Fruit fly (Drosophila melanogaster) whole organism, pupa: ENCODE data around the gene MICAL-like.

Experiments
- CG10348 ChIP-seq: fragments of 200-800 bp; sonication (Bioruptor generic); IDR thresholded peaks from 2 replicates; pipeline ENCODE4 v1.3.6; 2022; ENCODE audit warnings: missing biosample characterization, missing genetic modification characterization
- CG12605 ChIP-seq: fragments of 200-800 bp; sonication (Bioruptor generic); IDR thresholded peaks from 2 replicates; pipeline ENCODE4 v1.3.6; 2022; ENCODE audit warnings: missing biosample characterization, missing genetic modification characterization
- CG14655 ChIP-seq: fragments of 200-800 bp; sonication (Bioruptor generic); optimal IDR thresholded peaks from 3 replicates; lab custom pipeline; 2017; ENCODE audit warnings: mild to moderate bottlenecking, missing biosample characterization, missing genetic modification reagents, missing genetic modification characterization
- CG15710 ChIP-seq: fragments of 200-800 bp; sonication (Bioruptor generic); optimal IDR thresholded peaks from 2 replicates; lab custom pipeline; 2018; ENCODE audit warnings: missing biosample characterization, mild to moderate bottlenecking, missing genetic modification characterization, moderate library complexity
- CG17806 ChIP-seq: fragments of 200-800 bp; sonication (Bioruptor generic); optimal IDR thresholded peaks from 2 replicates; lab custom pipeline; 2018; ENCODE audit warnings: missing biosample characterization, mild to moderate bottlenecking, missing genetic modification characterization, moderate library complexity
- CG8301 ChIP-seq: fragments of 200-800 bp; sonication (Bioruptor generic); optimal IDR thresholded peaks from 2 replicates; lab custom pipeline; 2018; ENCODE audit warnings: missing biosample characterization, mild to moderate bottlenecking, missing genetic modification characterization
- EcR ChIP-seq: fragments of 200-800 bp; sonication (Bioruptor generic); optimal IDR thresholded peaks from 3 replicates; lab custom pipeline; 2019; ENCODE audit warnings: missing biosample characterization, missing genetic modification characterization, mild to moderate bottlenecking, moderate library complexity, missing genetic modification reagents
- Pif1A ChIP-seq: fragments of 200-800 bp; sonication (Bioruptor generic); optimal IDR thresholded peaks from 3 replicates; lab custom pipeline; 2016; ENCODE audit warnings: missing biosample characterization, missing genetic modification characterization
- Snoo ChIP-seq: fragments of 200-800 bp; sonication (Bioruptor generic); optimal IDR thresholded peaks from 3 replicates; lab custom pipeline; 2017; ENCODE audit warnings: missing biosample characterization, mild to moderate bottlenecking, missing genetic modification characterization, inconsistent platforms
- fd96Ca ChIP-seq: fragments of 200-800 bp; sonication (Bioruptor generic); IDR thresholded peaks from 3 replicates; pipeline ENCODE4 v1.3.6; 2022; ENCODE audit warnings: missing biosample characterization, missing genetic modification characterization
- gl ChIP-seq: fragments of 200-800 bp; sonication (Bioruptor generic); optimal IDR thresholded peaks from 2 replicates; lab custom pipeline; 2018; ENCODE audit warnings: missing biosample characterization, mild to moderate bottlenecking, missing genetic modification characterization

DNA sequence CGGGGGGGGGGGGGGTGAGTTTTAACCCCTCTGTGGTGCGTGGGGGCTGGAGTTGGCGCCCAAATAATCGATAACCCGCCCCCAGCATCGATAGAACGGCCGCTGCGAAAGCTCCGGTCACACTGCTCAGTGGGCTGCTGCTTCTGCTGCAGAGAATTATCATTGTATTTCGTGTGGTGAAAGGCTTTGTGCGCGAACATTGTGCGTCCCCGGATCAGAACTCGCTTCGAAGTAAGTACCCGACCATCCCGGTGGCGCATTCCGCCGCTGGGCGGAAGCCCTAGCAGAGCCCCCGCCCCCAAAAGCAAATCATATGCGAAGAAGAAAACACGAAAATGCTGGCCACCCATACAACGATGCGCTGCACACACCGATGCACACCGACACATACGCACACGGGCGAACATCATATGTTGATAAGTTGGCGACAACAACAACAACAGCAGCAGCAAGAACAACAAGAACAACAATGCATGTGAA is 29.2 kb upstream of the MICAL-like start, which contains the start of gene Syx13:
- TF ChIP-seq CG8301 (tag; lab: Kevin White, UChicago) (no peak), CG15710 (tag; lab: Kevin White, UChicago) (peak; percentile 8), fd96Ca (GFP tag; lab: Robert Waterston, UW) (no peak), CG12605 (no peak; the same call in 1 of the 2 replicates), EcR (GFP tag; lab: Kevin White, UChicago) (peak; percentile 53), Pif1A (GFP tag; lab: Kevin White, UChicago) (no peak), CG10348 (no peak), CG14655 (GFP tag; lab: Kevin White, UChicago) (no peak), gl (tag; lab: Kevin White, UChicago) (peak; percentile 70), Snoo (peak; percentile 9), CG17806 (tag; lab: Kevin White, UChicago) (no peak)
